Fruit fly (Drosophila melanogaster): ENCODE results near the gene Nak.

DNA sequence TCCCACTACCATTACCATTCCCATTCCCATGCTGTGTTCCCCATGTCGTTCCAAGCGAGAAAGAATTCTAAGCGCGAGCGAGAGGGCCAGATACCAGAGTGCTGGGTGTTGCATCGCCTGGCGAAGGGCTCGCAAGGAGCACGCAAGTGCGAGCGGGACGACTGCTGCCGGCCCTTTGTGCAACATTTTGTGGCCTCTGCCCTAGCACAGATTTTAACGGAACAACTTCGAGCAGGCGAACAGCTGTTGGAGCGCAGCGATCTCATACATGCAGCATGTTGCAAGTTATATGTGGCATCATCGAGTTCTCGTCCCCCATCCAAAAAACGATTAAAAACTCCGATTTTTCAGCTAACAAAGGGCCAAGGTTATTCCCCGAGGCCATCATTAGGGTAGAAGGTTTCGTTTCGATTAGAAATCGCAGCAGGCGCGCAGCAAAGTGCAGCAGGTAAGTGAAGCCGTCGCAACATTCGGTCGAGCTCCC is 21.0 kb downstream of the Nak start:
- no peak for TF ChIP-seq psq (optimal IDR thresholded peaks at IDR 0.05)
- TF ChIP-seq usp (GFP tag; optimal IDR thresholded peaks at IDR 0.05) = no peak
- peak; percentile 22 for TF ChIP-seq CG8478 (optimal IDR thresholded peaks at IDR 0.05)
- TF ChIP-seq pan (optimal IDR thresholded peaks at IDR 0.05) = no peak

Data from whole organism.